Fruit fly (Drosophila melanogaster) whole organism: ENCODE data around the gene CG32091.

Source experiments
- Dll ChIP-seq: fragments of >200 bp; optimal IDR thresholded peaks from 2 replicates; lab custom pipeline; 2017
- EcR ChIP-seq, 2 experiments: fragments of >200 bp; optimal IDR thresholded peaks; 2 replicates each; lab custom pipeline; 2017; ENCODE audit warnings: missing biosample characterization in 2 of 2, missing genetic modification characterization in 2 of 2, missing genetic modification reagents in 2 of 2
- pan ChIP-seq: fragments of >200 bp; optimal IDR thresholded peaks from 2 replicates; lab custom pipeline; 2017
- psq ChIP-seq: fragments of >200 bp; optimal IDR thresholded peaks from 2 replicates; lab custom pipeline; 2017
- usp ChIP-seq: fragments of >200 bp; optimal IDR thresholded peaks from 2 replicates; lab custom pipeline; 2017; ENCODE audit warnings: missing biosample characterization, missing genetic modification characterization, mixed read lengths

- TF ChIP-seq pan = no peak
- no peak for TF ChIP-seq Dll (lab: Kevin White, UChicago)
- TF ChIP-seq psq (lab: Kevin White, UChicago) = no peak
- no peak for TF ChIP-seq usp (GFP tag; lab: Kevin White, UChicago)
- TF ChIP-seq EcR (GFP tag; optimal IDR thresholded peaks at IDR 0.05; lab: Kevin White, UChicago) = no peak
These were observed 29.2 kb upstream of the CG32091 start for dm6 chr3L:11602040-11602439.
